Fruit fly (Drosophila melanogaster): ENCODE results near the gene sgl.

DNA sequence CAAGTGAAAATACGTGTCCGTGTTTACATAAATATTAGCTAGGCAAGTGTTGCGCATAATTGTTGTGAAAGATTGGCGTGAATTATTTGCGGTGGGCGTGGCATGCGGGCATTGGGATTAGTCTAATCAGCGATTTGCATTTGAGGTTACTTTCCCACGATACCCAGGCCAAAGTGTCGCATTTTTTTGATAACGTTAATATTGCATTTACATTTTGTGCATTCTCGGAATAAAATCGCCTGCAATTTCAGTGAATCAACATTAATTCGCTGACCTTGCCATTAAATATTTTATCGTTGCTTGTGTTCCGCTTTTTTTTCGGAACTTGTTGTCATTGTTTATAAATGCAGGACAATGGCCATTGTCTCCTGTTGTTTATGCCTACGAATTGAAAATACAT lies 37.8 kb upstream of the sgl start:
- no peak for TF ChIP-seq CG12605 (GFP tag; IDR thresholded peaks at IDR 0.05)
- TF ChIP-seq Snoo (tag; optimal IDR thresholded peaks at IDR 0.05): no peak
- TF ChIP-seq CG17806 (tag; optimal IDR thresholded peaks at IDR 0.05): no peak
- no peak for TF ChIP-seq CG9948 (tag; optimal IDR thresholded peaks at IDR 0.05)
- no peak for TF ChIP-seq CG10348 (GFP tag; IDR thresholded peaks at IDR 0.05)
- no peak for TF ChIP-seq fd96Ca (GFP tag; IDR thresholded peaks at IDR 0.05)
- TF ChIP-seq EcR (GFP tag; optimal IDR thresholded peaks at IDR 0.05): no peak
- TF ChIP-seq CG34367 (tag; optimal IDR thresholded peaks at IDR 0.05): no peak
- no peak for TF ChIP-seq CG8159 (tag; optimal IDR thresholded peaks at IDR 0.05)

All from whole organism, pupa.